Fruit fly (Drosophila melanogaster) whole organism, embryonic: ENCODE results near the gene Hel25E.

ENCODE experiments used
- Atf6 ChIP-seq: fragments of 200-800 bp; sonication (Bioruptor generic); IDR thresholded peaks from 2 replicates; pipeline ENCODE4 v1.3.6; 2022; ENCODE audit warnings: missing biosample characterization, missing genetic modification characterization
- B-H1 ChIP-seq: fragments of 200-800 bp; sonication (Bioruptor generic); IDR thresholded peaks from 3 replicates; pipeline ENCODE4 v1.3.6; 2022; ENCODE audit warnings: missing biosample characterization, missing genetic modification characterization
- CG10462 ChIP-seq: fragments of 200-800 bp; sonication (Bioruptor generic); optimal IDR thresholded peaks from 2 replicates; lab custom pipeline; 2016; ENCODE audit warnings: missing biosample characterization, missing genetic modification characterization
- CG10565 ChIP-seq: fragments of 200-800 bp; sonication (Bioruptor generic); optimal IDR thresholded peaks from 3 replicates; lab custom pipeline; 2016; ENCODE audit warnings: missing biosample characterization, mild to moderate bottlenecking, missing genetic modification characterization
- CG10979 ChIP-seq: fragments of 200-800 bp; sonication (Bioruptor generic); optimal IDR thresholded peaks from 2 replicates; lab custom pipeline; 2018; ENCODE audit warnings: missing biosample characterization, mild to moderate bottlenecking, missing genetic modification characterization, moderate library complexity
- CG11504 ChIP-seq: fragments of 200-800 bp; sonication (Bioruptor generic); optimal IDR thresholded peaks from 3 replicates; lab custom pipeline; 2019; ENCODE audit warnings: missing biosample characterization, mild to moderate bottlenecking, missing genetic modification characterization, moderate library complexity
- CG11723 ChIP-seq: fragments of 200-800 bp; sonication (Bioruptor generic); optimal IDR thresholded peaks from 2 replicates; lab custom pipeline; 2017; ENCODE audit warnings: missing biosample characterization, mild to moderate bottlenecking, missing genetic modification characterization
- CG12236 ChIP-seq: fragments of 200-800 bp; sonication (Bioruptor generic); optimal IDR thresholded peaks from 2 replicates; lab custom pipeline; 2016; ENCODE audit warnings: missing biosample characterization, missing genetic modification characterization
- CG14710 ChIP-seq: fragments of 200-800 bp; sonication (Bioruptor generic); optimal IDR thresholded peaks from 3 replicates; lab custom pipeline; 2019; ENCODE audit warnings: missing biosample characterization, mild to moderate bottlenecking, missing genetic modification characterization, moderate library complexity
- CG15696 ChIP-seq: fragments of 200-800 bp; sonication (Bioruptor generic); optimal IDR thresholded peaks from 2 replicates; lab custom pipeline; 2019; ENCODE audit warnings: missing biosample characterization, mild to moderate bottlenecking, missing genetic modification characterization, moderate library complexity
- CG2678 ChIP-seq: fragments of 200-800 bp; sonication (Bioruptor generic); optimal IDR thresholded peaks from 3 replicates; lab custom pipeline; 2019; ENCODE audit warnings: missing biosample characterization, mild to moderate bottlenecking, missing genetic modification characterization, moderate library complexity
- CG31388 ChIP-seq: fragments of 200-800 bp; sonication (Bioruptor generic); optimal IDR thresholded peaks from 2 replicates; lab custom pipeline; 2016; ENCODE audit warnings: missing biosample characterization, missing genetic modification characterization
- CG31441 ChIP-seq: fragments of 200-800 bp; sonication (Bioruptor generic); IDR thresholded peaks from 2 replicates; pipeline ENCODE4 v1.3.6; 2022; ENCODE audit warnings: missing biosample characterization, missing genetic modification characterization
- CG32767 ChIP-seq: fragments of 200-800 bp; sonication (Bioruptor generic); IDR thresholded peaks from 2 replicates; pipeline ENCODE4 v1.3.6; 2022; ENCODE audit warnings: missing biosample characterization, missing genetic modification characterization
- CG4360 ChIP-seq: fragments of 200-800 bp; sonication (Bioruptor generic); IDR thresholded peaks from 2 replicates; pipeline ENCODE4 v1.3.6; 2022; ENCODE audit warnings: missing biosample characterization, missing genetic modification characterization
- CG43689 ChIP-seq: fragments of 200-800 bp; sonication (Bioruptor generic); IDR thresholded peaks from 2 replicates; pipeline ENCODE4 v1.3.6; 2022; ENCODE audit warnings: missing biosample characterization, missing genetic modification characterization
- CG6765 ChIP-seq: fragments of 200-800 bp; sonication (Bioruptor generic); optimal IDR thresholded peaks from 3 replicates; lab custom pipeline; 2017; ENCODE audit warnings: missing biosample characterization, mild to moderate bottlenecking, missing genetic modification characterization
- CG6791 ChIP-seq: fragments of 200-800 bp; sonication (Bioruptor generic); IDR thresholded peaks from 3 replicates; pipeline ENCODE4 v1.3.6; 2022; ENCODE audit warnings: missing biosample characterization, missing genetic modification characterization; ENCODE audit not compliant: partially characterized antibody
- CG7928 ChIP-seq: fragments of 200-800 bp; sonication (Bioruptor generic); optimal IDR thresholded peaks from 2 replicates; lab custom pipeline; 2017; ENCODE audit warnings: missing biosample characterization, mild to moderate bottlenecking, missing genetic modification characterization
- CG8924 ChIP-seq: fragments of 200-800 bp; optimal IDR thresholded peaks from 3 replicates; lab custom pipeline; 2019; ENCODE audit warnings: missing biosample characterization, mild to moderate bottlenecking, missing genetic modification characterization, moderate library complexity
- Dref ChIP-seq: fragments of 200-800 bp; sonication (Bioruptor generic); IDR thresholded peaks from 2 replicates; pipeline ENCODE4 v1.3.6; 2022; ENCODE audit warnings: missing biosample characterization, missing genetic modification characterization
- E2f2 ChIP-seq: fragments of 200-800 bp; sonication (Bioruptor generic); IDR thresholded peaks from 2 replicates; pipeline ENCODE4 v1.3.6; 2022; ENCODE audit warnings: missing biosample characterization, missing genetic modification characterization
- Elba2 ChIP-seq: fragments of 200-800 bp; sonication (Bioruptor generic); optimal IDR thresholded peaks from 3 replicates; lab custom pipeline; 2016; ENCODE audit warnings: missing biosample characterization, missing genetic modification characterization
- Jarid2 ChIP-seq: fragments of 200-800 bp; sonication (Bioruptor generic); optimal IDR thresholded peaks from 3 replicates; lab custom pipeline; 2017; ENCODE audit warnings: mild to moderate bottlenecking, missing biosample characterization, missing genetic modification reagents, missing genetic modification characterization
- Lhr ChIP-seq: fragments of 200-800 bp; sonication (Bioruptor generic); optimal IDR thresholded peaks from 3 replicates; lab custom pipeline; 2017; ENCODE audit warnings: mild to moderate bottlenecking, missing biosample characterization, missing genetic modification reagents, missing genetic modification characterization
- NC2α ChIP-seq: fragments of 200-800 bp; sonication (Bioruptor generic); optimal IDR thresholded peaks from 2 replicates; lab custom pipeline; 2016; ENCODE audit warnings: missing biosample characterization, missing genetic modification characterization
- Oaz ChIP-seq: fragments of 200-800 bp; sonication (Bioruptor generic); IDR thresholded peaks from 2 replicates; pipeline ENCODE4 v1.3.6; 2022; ENCODE audit warnings: missing biosample characterization, missing genetic modification characterization
- Optix ChIP-seq: fragments of 200-800 bp; sonication (Bioruptor generic); IDR thresholded peaks from 3 replicates; pipeline ENCODE4 v1.3.6; 2022; ENCODE audit warnings: missing biosample characterization, missing genetic modification characterization
- Rfx ChIP-seq: fragments of 200-800 bp; sonication (Bioruptor generic); IDR thresholded peaks from 2 replicates; pipeline ENCODE4 v1.3.6; 2022; ENCODE audit warnings: missing biosample characterization, missing genetic modification characterization
- Xbp1 ChIP-seq: fragments of 200-800 bp; sonication (Bioruptor generic); optimal IDR thresholded peaks from 3 replicates; lab custom pipeline; 2016; ENCODE audit warnings: missing biosample characterization, mild to moderate bottlenecking, missing genetic modification characterization
- ab ChIP-seq: fragments of 200-800 bp; sonication (Bioruptor generic); optimal IDR thresholded peaks from 2 replicates; lab custom pipeline; 2016; ENCODE audit warnings: missing biosample characterization, missing genetic modification characterization
- bcd ChIP-seq: fragments of 200-800 bp; sonication (Bioruptor generic); optimal IDR thresholded peaks from 2 replicates; lab custom pipeline; 2017; ENCODE audit warnings: missing biosample characterization, mild to moderate bottlenecking, missing genetic modification characterization
- cas ChIP-seq: fragments of 200-800 bp; sonication (Bioruptor generic); IDR thresholded peaks from 2 replicates; pipeline ENCODE4 v1.3.6; 2022; ENCODE audit warnings: missing biosample characterization, missing genetic modification characterization
- chm ChIP-seq: fragments of 200-800 bp; sonication (Bioruptor generic); IDR thresholded peaks from 2 replicates; pipeline ENCODE4 v1.3.6; 2022; ENCODE audit warnings: missing biosample characterization, missing genetic modification characterization
- crol ChIP-seq: fragments of 200-800 bp; sonication (Bioruptor generic); IDR thresholded peaks from 2 replicates; pipeline ENCODE4 v1.3.6; 2022; ENCODE audit warnings: missing biosample characterization, missing genetic modification characterization
- dan ChIP-seq: fragments of 200-800 bp; sonication (Bioruptor generic); IDR thresholded peaks from 2 replicates; pipeline ENCODE4 v1.3.6; 2022; ENCODE audit warnings: missing biosample characterization, missing genetic modification characterization
- dpn ChIP-seq, 2 experiments: fragments of 200-800 bp; sonication (Bioruptor generic); optimal IDR thresholded peaks; 3 replicates each; lab custom pipeline; 2016; ENCODE audit warnings: missing biosample characterization in 2 of 2, missing genetic modification characterization in 2 of 2
- ems ChIP-seq: fragments of 200-800 bp; sonication (Bioruptor generic); optimal IDR thresholded peaks from 3 replicates; lab custom pipeline; 2016; ENCODE audit warnings: missing biosample characterization, missing genetic modification characterization
- esg ChIP-seq: fragments of 200-800 bp; sonication (Bioruptor generic); conservative IDR thresholded peaks from 2 replicates; pipeline ENCODE4 v1.3.6; 2022; ENCODE audit warnings: missing biosample characterization, missing genetic modification characterization
- fd96Cb ChIP-seq: fragments of 200-800 bp; sonication (Bioruptor generic); optimal IDR thresholded peaks from 2 replicates; lab custom pipeline; 2018; ENCODE audit warnings: missing biosample characterization, mild to moderate bottlenecking, missing genetic modification characterization, moderate library complexity
- gem ChIP-seq: fragments of 200-800 bp; sonication (Bioruptor generic); optimal IDR thresholded peaks from 2 replicates; lab custom pipeline; 2019; ENCODE audit warnings: missing biosample characterization, mild to moderate bottlenecking, missing genetic modification characterization, moderate library complexity
- h ChIP-seq: fragments of >200 bp; optimal IDR thresholded peaks from 2 replicates; lab custom pipeline; 2017
- her ChIP-seq: fragments of 200-800 bp; sonication (Bioruptor generic); optimal IDR thresholded peaks from 2 replicates; lab custom pipeline; 2016; ENCODE audit warnings: missing biosample characterization, missing genetic modification characterization
- hkb ChIP-seq, 2 experiments: fragments of 200-800 bp in 1 of 2; fragments of >200 bp in 1 of 2; sonication (Bioruptor generic) in 1 of 2; IDR thresholded peaks in 1 of 2; optimal IDR thresholded peaks in 1 of 2; 2 replicates each; pipeline versions ENCODE4 v1.3.6 to Lab custom; 2017 to 2022; ENCODE audit warnings: missing biosample characterization in 1 of 2, missing genetic modification characterization in 1 of 2
- ind ChIP-seq: fragments of 200-800 bp; sonication (Bioruptor generic); optimal IDR thresholded peaks from 3 replicates; lab custom pipeline; 2016; ENCODE audit warnings: missing biosample characterization, missing genetic modification characterization
- nerfin-2 ChIP-seq: fragments of 200-800 bp; sonication (Bioruptor generic); IDR thresholded peaks from 2 replicates; pipeline ENCODE4 v1.3.6; 2022; ENCODE audit warnings: missing biosample characterization, missing genetic modification characterization; ENCODE audit not compliant: partially characterized antibody
- pho ChIP-seq: fragments of 200-800 bp; sonication (Bioruptor generic); optimal IDR thresholded peaks from 2 replicates; lab custom pipeline; 2016; ENCODE audit warnings: missing biosample characterization, missing genetic modification characterization
- pros ChIP-seq: fragments of 200-800 bp; sonication (Bioruptor generic); optimal IDR thresholded peaks from 3 replicates; lab custom pipeline; 2019; ENCODE audit warnings: missing biosample characterization, mild to moderate bottlenecking, missing genetic modification characterization, moderate library complexity
- shn ChIP-seq: fragments of 200-800 bp; sonication (Bioruptor generic); optimal IDR thresholded peaks from 3 replicates; lab custom pipeline; 2016; ENCODE audit warnings: missing biosample characterization, missing genetic modification characterization
- tin ChIP-seq: fragments of 200-800 bp; sonication (Bioruptor generic); optimal IDR thresholded peaks from 3 replicates; lab custom pipeline; 2016; ENCODE audit warnings: missing biosample characterization, missing genetic modification characterization
- zfh2 ChIP-seq: fragments of 200-800 bp; sonication (Bioruptor generic); optimal IDR thresholded peaks from 2 replicates; lab custom pipeline; 2016; ENCODE audit warnings: missing biosample characterization, missing genetic modification characterization

Hel25E gene

dm6 chr2L:5542944-5543515 lies 916 bp upstream of the Hel25E start (continued):
- peak; percentile 38 for TF ChIP-seq tin
- peak; percentile 42 for TF ChIP-seq Xbp1
- peak; percentile 47; the same call in 1 of the 3 replicates for TF ChIP-seq B-H1 (GFP tag; lab: Robert Waterston, UW)
- TF ChIP-seq CG31441, result no peak; the same call in 1 of the 2 replicates
- TF ChIP-seq fd96Cb (tag; lab: Kevin White, UChicago), result no peak
- peak; percentile 95 for TF ChIP-seq crol (GFP tag; lab: Robert Waterston, UW)
- TF ChIP-seq CG14710 (tag; lab: Kevin White, UChicago), result peak; percentile 4
- no peak for TF ChIP-seq CG12236 (GFP tag; lab: Kevin White, UChicago)
- TF ChIP-seq Dref (GFP tag; lab: Robert Waterston, UW), result no peak
- TF ChIP-seq CG11723, result no peak
- TF ChIP-seq CG10565 (GFP tag; lab: Kevin White, UChicago), result no peak
- peak; percentile 78 for TF ChIP-seq Rfx (GFP tag; lab: Robert Waterston, UW)
- TF ChIP-seq bcd (GFP tag; lab: Kevin White, UChicago), result peak; percentile 53
- no peak for TF ChIP-seq CG4360
- TF ChIP-seq Jarid2 (GFP tag; lab: Kevin White, UChicago), result no peak
- no peak for TF ChIP-seq nerfin-2 (GFP tag; lab: Robert Waterston, UW)
- peak; percentile 39 for TF ChIP-seq CG6765 (GFP tag; lab: Kevin White, UChicago)
- peak; percentile 54 for TF ChIP-seq shn (GFP tag; lab: Kevin White, UChicago)
- peak; percentile 36; the same call in 1 of the 2 replicates for TF ChIP-seq cas
- peak; percentile 24 to 72 for TF ChIP-seq dpn (GFP tag; optimal IDR thresholded peaks at IDR 0.05; lab: Kevin White, UChicago)
- no peak for TF ChIP-seq NC2α (GFP tag; lab: Kevin White, UChicago)
- TF ChIP-seq ems, result no peak
- TF ChIP-seq zfh2 (GFP tag; lab: Kevin White, UChicago), result peak; percentile 41
- no peak for TF ChIP-seq pros (GFP tag; lab: Kevin White, UChicago)
- TF ChIP-seq CG15696 (tag; lab: Kevin White, UChicago), result no peak
- no peak for TF ChIP-seq Oaz (GFP tag; lab: Robert Waterston, UW)
- no peak for TF ChIP-seq CG43689 (GFP tag; lab: Robert Waterston, UW)
- TF ChIP-seq CG10462 (GFP tag; lab: Kevin White, UChicago), result no peak
- TF ChIP-seq CG7928, result no peak
- TF ChIP-seq CG11504, result no peak
- peak; percentile 38; the same call in 1 of the 3 replicates for TF ChIP-seq CG6791 (GFP tag; lab: Robert Waterston, UW)
- no peak for TF ChIP-seq Optix
- no peak for TF ChIP-seq CG31388 (GFP tag; lab: Kevin White, UChicago)
- TF ChIP-seq CG32767 (GFP tag; lab: Robert Waterston, UW), result peak; percentile 58; the same call in 1 of the 2 replicates
- peak; percentile 16 for TF ChIP-seq CG10979 (tag; lab: Kevin White, UChicago)
- TF ChIP-seq pho, result peak; percentile 38
- peak; percentile 7; the same call in 1 of the 2 replicates for TF ChIP-seq esg (GFP tag; lab: Robert Waterston, UW)
- no peak for TF ChIP-seq CG2678
- no peak for TF ChIP-seq dan (GFP tag; lab: Robert Waterston, UW)
- peak; percentile 71 for TF ChIP-seq Atf6 (GFP tag; lab: Robert Waterston, UW)
- TF ChIP-seq gem (tag; lab: Kevin White, UChicago), result no peak
- peak; percentile 36; the same call in 1 of the 2 replicates for TF ChIP-seq chm
- TF ChIP-seq Lhr, result no peak
- no peak for TF ChIP-seq h (lab: Kevin White, UChicago)
- peak; percentile 15 for TF ChIP-seq ab (GFP tag; lab: Kevin White, UChicago)
- TF ChIP-seq her (GFP tag; lab: Kevin White, UChicago), result peak; percentile 70
- no peak for TF ChIP-seq hkb (optimal IDR thresholded peaks at IDR 0.05; lab: Kevin White, UChicago)
- peak; percentile 80 for TF ChIP-seq hkb (GFP tag; IDR thresholded peaks at IDR 0.05; lab: Robert Waterston, UW)
- TF ChIP-seq E2f2 (GFP tag; lab: Robert Waterston, UW), result peak; percentile 47
- no peak for TF ChIP-seq Elba2 (GFP tag; lab: Kevin White, UChicago)
- TF ChIP-seq CG8924 (tag; lab: Kevin White, UChicago), result peak; percentile 43
- peak; percentile 61 for TF ChIP-seq ind (GFP tag; lab: Kevin White, UChicago)
